Worm (Caenorhabditis elegans) whole organism, L1 larva: ENCODE measurements around the gene oat-1.

ENCODE experiments used
- alr-1 ChIP-seq: fragments of 200-800 bp; sonication (Bioruptor generic); optimal IDR thresholded peaks from 2 replicates; lab custom pipeline; 2018; ENCODE audit warnings: borderline replicate concordance, mild to moderate bottlenecking, missing genetic modification characterization, missing compliant biosample characterization
- swsn-7 ChIP-seq: sonication (generic microtip); optimal IDR thresholded peaks from 2 replicates; lab custom pipeline; 2016; ENCODE audit warnings: missing genetic modification characterization, missing compliant biosample characterization
- tbx-2 ChIP-seq: sonication (generic microtip); optimal IDR thresholded peaks from 2 replicates; lab custom pipeline; 2016; ENCODE audit warnings: missing genetic modification characterization, missing compliant biosample characterization

DNA sequence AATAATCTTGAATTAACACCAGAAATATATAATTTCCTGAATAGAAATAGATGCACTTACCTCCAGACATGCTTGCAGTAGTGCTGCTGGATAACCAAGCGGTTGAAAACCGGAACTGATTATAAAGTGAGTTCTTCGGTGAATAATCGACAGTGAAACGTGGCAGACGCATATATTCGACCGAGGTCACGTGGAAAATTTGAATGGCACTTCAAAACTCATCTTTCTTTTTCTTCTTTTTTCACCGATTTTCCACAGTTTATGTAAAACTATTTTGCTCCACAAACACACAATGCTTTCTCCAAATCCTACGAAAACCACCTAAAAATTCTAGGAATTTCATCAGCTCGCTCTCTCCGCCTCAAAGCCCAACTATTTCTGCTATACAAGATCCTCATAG is 12.2 kb downstream of the oat-1 start, which contains the start of gene ant-1.4:
- TF ChIP-seq tbx-2 (tag; lab: Kevin White, UChicago) (no peak), swsn-7 (tag; lab: Kevin White, UChicago) (no peak), alr-1 (no peak)
